Worm (Caenorhabditis elegans) whole organism, mixed stage, embryonic: Measurements from ENCODE around the gene C34C12.12.
"Not testable (repeated sequence)": the region's sequence is repeated elsewhere in the genome, so short reads cannot be mapped to it uniquely, and the experiment has no call there.

Experiments used
- M03D4.4 ChIP-seq: sonication (generic microtip); optimal IDR thresholded peaks from 2 replicates; lab custom pipeline; 2017; ENCODE audit warnings: mild to moderate bottlenecking, missing genetic modification characterization, missing compliant biosample characterization
- bed-3 ChIP-seq: fragments of 200-800 bp; sonication (Bioruptor generic); optimal IDR thresholded peaks from 3 replicates; lab custom pipeline; 2018; ENCODE audit warnings: mild to moderate bottlenecking, missing genetic modification characterization, moderate library complexity, missing compliant biosample characterization
- blmp-1 ChIP-seq: fragments of 150-350 bp; optimal IDR thresholded peaks from 2 replicates; lab custom pipeline; 2014; ENCODE audit warnings: missing biosample characterization, missing genetic modification characterization
- ceh-39 ChIP-seq: fragments of 150-350 bp; optimal IDR thresholded peaks from 2 replicates; lab custom pipeline; 2014; ENCODE audit warnings: missing biosample characterization, missing genetic modification characterization
- ceh-43 ChIP-seq: fragments of 200-800 bp; sonication (Bioruptor generic); optimal IDR thresholded peaks from 2 replicates; lab custom pipeline; 2018; ENCODE audit warnings: mild to moderate bottlenecking, missing genetic modification characterization, moderate library complexity, missing compliant biosample characterization
- ceh-83 ChIP-seq: fragments of 200-800 bp; sonication (Bioruptor generic); optimal IDR thresholded peaks from 2 replicates; lab custom pipeline; 2018; ENCODE audit warnings: mild to moderate bottlenecking, missing genetic modification characterization, missing compliant biosample characterization
- ces-1 ChIP-seq: fragments of 150-350 bp; optimal IDR thresholded peaks from 2 replicates; lab custom pipeline; 2014; ENCODE audit warnings: missing biosample characterization, missing genetic modification reagents, missing genetic modification characterization
- drap-1 ChIP-seq: fragments of 200-800 bp; sonication (Bioruptor generic); optimal IDR thresholded peaks from 3 replicates; lab custom pipeline; 2018; ENCODE audit warnings: mild to moderate bottlenecking, missing genetic modification characterization, missing compliant biosample characterization
- elt-1 ChIP-seq: sonication (generic microtip); optimal IDR thresholded peaks from 2 replicates; lab custom pipeline; 2017; ENCODE audit warnings: missing genetic modification characterization, mild to moderate bottlenecking, missing compliant biosample characterization, antibody characterized with exemption, moderate library complexity, borderline replicate concordance; ENCODE audit not compliant: insufficient read depth
- elt-3 ChIP-seq: fragments of 150-350 bp; optimal IDR thresholded peaks from 2 replicates; lab custom pipeline; 2014; ENCODE audit warnings: missing biosample characterization, missing genetic modification characterization
- ham-2 ChIP-seq: fragments of 200-800 bp; sonication (Bioruptor generic); optimal IDR thresholded peaks from 2 replicates; lab custom pipeline; 2018; ENCODE audit warnings: mild to moderate bottlenecking, missing genetic modification characterization, missing compliant biosample characterization
- lin-13 ChIP-seq: fragments of 150-350 bp; optimal IDR thresholded peaks from 2 replicates; lab custom pipeline; 2014; ENCODE audit warnings: missing biosample characterization, missing genetic modification characterization
- lin-32 ChIP-seq: fragments of 200-800 bp; sonication (Bioruptor generic); optimal IDR thresholded peaks from 2 replicates; lab custom pipeline; 2018; ENCODE audit warnings: mild to moderate bottlenecking, missing genetic modification characterization, missing compliant biosample characterization
- lsy-2 ChIP-seq: fragments of 150-350 bp; optimal IDR thresholded peaks from 2 replicates; lab custom pipeline; 2014; ENCODE audit warnings: missing biosample characterization, missing genetic modification characterization
- mep-1 ChIP-seq: fragments of 150-350 bp; optimal IDR thresholded peaks from 2 replicates; lab custom pipeline; 2017; ENCODE audit warnings: missing biosample characterization, missing genetic modification reagents, missing genetic modification characterization, inconsistent platforms
- mls-2 ChIP-seq: sonication (generic microtip); optimal IDR thresholded peaks from 2 replicates; lab custom pipeline; 2016; ENCODE audit warnings: mild to moderate bottlenecking, missing genetic modification characterization, moderate library complexity, missing compliant biosample characterization
- nhr-12 ChIP-seq: fragments of 150-350 bp; optimal IDR thresholded peaks from 2 replicates; lab custom pipeline; 2014; ENCODE audit warnings: missing biosample characterization, missing genetic modification characterization
- nhr-2 ChIP-seq: fragments of 150-350 bp; optimal IDR thresholded peaks from 2 replicates; lab custom pipeline; 2014; ENCODE audit warnings: missing biosample characterization, missing genetic modification characterization
- nhr-237 ChIP-seq: fragments of 150-350 bp; optimal IDR thresholded peaks from 2 replicates; lab custom pipeline; 2014; ENCODE audit warnings: missing biosample characterization, missing genetic modification characterization
- nhr-28 ChIP-seq: fragments of 150-350 bp; optimal IDR thresholded peaks from 2 replicates; lab custom pipeline; 2014; ENCODE audit warnings: missing biosample characterization, missing genetic modification characterization
- pha-4 ChIP-seq: fragments of 150-350 bp; optimal IDR thresholded peaks from 2 replicates; lab custom pipeline; 2018; ENCODE audit warnings: missing biosample characterization, missing genetic modification reagents, missing genetic modification characterization
- sem-2 ChIP-seq: fragments of 200-800 bp; sonication (Bioruptor generic); optimal IDR thresholded peaks from 2 replicates; lab custom pipeline; 2018; ENCODE audit warnings: mild to moderate bottlenecking, missing genetic modification characterization, missing compliant biosample characterization
- snpc-4 ChIP-seq: fragments of 150-350 bp; optimal IDR thresholded peaks from 2 replicates; lab custom pipeline; 2014; ENCODE audit warnings: missing biosample characterization, missing genetic modification characterization
- sptf-1 ChIP-seq: sonication (generic microtip); optimal IDR thresholded peaks from 2 replicates; lab custom pipeline; 2017; ENCODE audit warnings: mild to moderate bottlenecking, missing genetic modification characterization, moderate library complexity, missing compliant biosample characterization
- unc-120 ChIP-seq: sonication (generic microtip); optimal IDR thresholded peaks from 2 replicates; lab custom pipeline; 2017; ENCODE audit warnings: missing genetic modification characterization, missing compliant biosample characterization; ENCODE audit not compliant: poor library complexity, severe bottlenecking
- unc-39 ChIP-seq: fragments of 150-350 bp; optimal IDR thresholded peaks from 2 replicates; lab custom pipeline; 2014; ENCODE audit warnings: missing biosample characterization, missing genetic modification characterization
- unc-62 ChIP-seq: fragments of 150-350 bp; optimal IDR thresholded peaks from 2 replicates; lab custom pipeline; 2014; ENCODE audit warnings: missing biosample characterization, missing genetic modification reagents, missing genetic modification characterization
- zip-8 ChIP-seq: fragments of 150-350 bp; optimal IDR thresholded peaks from 2 replicates; lab custom pipeline; 2014; ENCODE audit warnings: missing biosample characterization, missing genetic modification characterization

Gene C34C12.12

DNA sequence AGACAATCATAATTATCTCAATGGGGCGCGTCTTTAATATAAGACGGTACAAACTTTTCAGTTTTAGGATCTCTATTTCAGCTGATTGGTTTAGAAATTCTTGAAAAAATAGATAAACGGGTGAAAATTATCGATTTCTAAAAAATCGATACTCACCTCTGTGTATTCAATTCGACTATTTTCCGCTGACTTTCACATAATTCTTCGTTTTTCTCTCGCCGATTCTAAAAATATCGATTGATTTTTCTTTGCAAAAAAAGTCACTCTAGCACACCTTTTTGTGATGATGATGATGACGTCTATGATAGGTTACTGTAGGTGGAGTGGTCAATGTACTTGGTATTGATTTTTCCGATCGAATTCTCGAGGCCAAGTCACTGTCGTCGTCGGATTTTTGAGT is 23.2 kb upstream of the C34C12.12 start:
- TF ChIP-seq sem-2: no peak
- no peak for TF ChIP-seq mep-1 (tag; lab: Kevin White, UChicago)
- no peak for TF ChIP-seq blmp-1
- TF ChIP-seq drap-1 (GFP tag; lab: Kevin White, UChicago): no peak

DNA sequence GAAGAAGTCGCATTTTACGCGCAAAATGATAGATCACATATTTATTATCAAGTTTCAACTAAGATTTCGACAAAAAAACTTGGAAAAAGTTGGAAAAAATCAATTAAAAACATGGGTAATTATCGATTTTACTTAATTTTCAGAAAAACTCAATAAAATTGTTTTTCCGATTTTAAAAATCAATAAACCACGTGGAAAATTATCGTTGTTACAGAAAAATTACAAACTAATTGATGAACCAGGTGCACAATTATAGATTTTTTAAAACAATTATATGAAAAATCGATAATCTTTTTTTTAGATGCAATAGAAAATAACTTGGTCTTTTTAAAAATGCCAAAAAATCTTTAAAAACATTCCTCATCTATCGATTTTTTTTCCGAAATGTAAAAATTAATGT is 22.3 kb upstream of the C34C12.12 start:
- no peak for TF ChIP-seq nhr-12 (tag; lab: Kevin White, UChicago)
- no peak for TF ChIP-seq drap-1 (GFP tag; lab: Kevin White, UChicago)
- no peak for TF ChIP-seq zip-8 (tag; lab: Kevin White, UChicago)
- no peak for TF ChIP-seq nhr-237

DNA sequence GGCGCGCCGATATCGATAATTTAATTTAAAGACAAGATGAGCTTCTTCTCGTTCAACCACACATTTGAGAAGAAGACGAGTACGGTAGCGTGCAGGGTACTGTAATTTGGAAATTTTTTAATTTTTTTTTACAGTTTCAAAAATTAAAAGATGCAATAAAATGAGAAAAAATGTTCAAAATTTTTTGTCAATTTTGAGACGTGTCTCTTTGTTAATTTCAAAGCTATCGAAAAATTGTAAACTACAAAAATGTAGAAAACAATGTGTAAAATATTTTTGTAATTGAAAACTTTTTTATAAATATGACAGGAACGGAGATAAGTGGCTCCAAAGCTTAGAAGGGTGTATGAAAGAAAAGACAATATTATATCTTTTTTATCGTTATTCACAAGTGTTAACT is 21.6 kb upstream of the C34C12.12 start, which contains the start of gene K01A11.1:
Gene K01A11.1 (minus strand): TSS at position 101 of the 400 bp plus-strand sequence.
- TF ChIP-seq bed-3 (GFP tag; lab: Kevin White, UChicago) (no peak), unc-39 (no peak), nhr-28 (tag; lab: Kevin White, UChicago) (no peak), sptf-1 (no peak), unc-62 (GFP tag; lab: Kevin White, UChicago) (no peak), pha-4 (tag; lab: Kevin White, UChicago) (no peak), lsy-2 (tag; lab: Kevin White, UChicago) (no peak)

DNA sequence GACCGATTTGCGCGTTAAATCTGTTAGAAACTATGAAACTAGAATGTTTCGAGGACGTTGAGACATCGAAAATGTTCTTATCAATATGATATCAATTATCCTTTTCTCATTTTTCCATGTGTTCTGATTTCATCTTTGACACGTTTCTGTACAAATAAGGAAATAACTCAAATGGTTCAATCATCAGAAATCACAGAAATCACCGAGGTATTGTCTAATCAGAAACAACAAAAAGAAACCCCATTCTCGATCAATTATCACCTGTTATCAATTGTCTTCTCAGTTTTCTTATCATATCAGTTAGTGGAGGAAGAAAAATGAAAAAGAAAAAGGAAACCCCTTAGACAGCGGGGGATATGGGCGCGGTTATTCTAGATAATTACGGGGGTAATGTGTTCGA is 17.8 kb upstream of the C34C12.12 start:
- TF ChIP-seq ceh-43 (GFP tag; lab: Kevin White, UChicago) (no peak), elt-3 (tag; lab: Kevin White, UChicago) (no peak), ces-1 (GFP tag; lab: Kevin White, UChicago) (no peak), pha-4 (tag; lab: Kevin White, UChicago) (no peak), M03D4.4 (tag; lab: Kevin White, UChicago) (no peak), unc-62 (GFP tag; lab: Kevin White, UChicago) (no peak), nhr-28 (tag; lab: Kevin White, UChicago) (no peak), mls-2 (no peak), bed-3 (GFP tag; lab: Kevin White, UChicago) (no peak), lsy-2 (tag; lab: Kevin White, UChicago) (no peak), nhr-2 (tag; lab: Kevin White, UChicago) (no peak), zip-8 (tag; lab: Kevin White, UChicago) (no peak), ceh-83 (GFP tag; lab: Kevin White, UChicago) (no peak), ceh-39 (tag; lab: Kevin White, UChicago) (no peak)

DNA sequence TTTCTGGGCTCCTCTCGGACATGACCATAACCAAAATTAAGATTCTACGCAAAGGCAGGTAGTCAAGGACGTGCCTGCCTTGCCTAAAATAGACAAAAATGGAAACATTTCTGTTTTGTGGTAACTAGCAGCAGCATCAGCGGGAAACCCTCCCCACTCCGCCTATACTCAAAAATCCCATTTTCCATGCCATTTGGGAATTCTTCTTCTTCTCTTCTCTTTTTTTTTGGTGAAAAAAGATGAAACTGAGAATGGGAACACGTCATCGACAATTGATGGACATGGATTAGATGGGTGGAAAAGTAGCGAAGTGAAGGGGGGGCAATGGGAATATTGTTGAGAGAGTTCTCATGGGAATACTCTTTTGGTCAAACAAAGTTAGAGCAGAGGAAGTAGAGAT is 15.9 kb upstream of the C34C12.12 start:
- TF ChIP-seq pha-4 (tag; lab: Kevin White, UChicago): no peak

DNA sequence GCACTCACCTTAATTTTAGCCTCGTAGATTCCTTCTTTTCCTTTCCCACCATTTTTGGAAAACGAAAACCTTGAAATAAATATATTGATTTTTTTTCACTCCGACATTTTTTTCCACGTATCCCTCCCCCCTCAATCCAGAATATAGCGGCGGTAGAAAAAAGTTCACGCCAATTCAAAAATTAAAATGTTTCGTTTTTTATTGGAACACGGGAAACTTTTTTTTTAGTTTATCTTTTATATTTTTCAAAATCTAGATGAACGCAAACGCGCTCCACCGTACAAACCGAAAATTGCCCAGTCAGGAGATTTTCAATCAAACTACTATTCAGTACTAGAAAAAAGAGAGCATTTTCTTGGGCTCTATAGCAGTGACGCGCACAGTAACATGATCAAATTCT is 8.9 kb upstream of the C34C12.12 start, which contains the start of gene spe-41:
Gene spe-41 (minus strand): TSS at position 72 of the 400 bp plus-strand sequence.
- TF ChIP-seq ceh-43 (GFP tag; lab: Kevin White, UChicago) (no peak), unc-39 (no peak), snpc-4 (tag; lab: Kevin White, UChicago) (no peak), ham-2 (no peak)
- TF ChIP-seq, all 35 proteins: peak for 0

DNA sequence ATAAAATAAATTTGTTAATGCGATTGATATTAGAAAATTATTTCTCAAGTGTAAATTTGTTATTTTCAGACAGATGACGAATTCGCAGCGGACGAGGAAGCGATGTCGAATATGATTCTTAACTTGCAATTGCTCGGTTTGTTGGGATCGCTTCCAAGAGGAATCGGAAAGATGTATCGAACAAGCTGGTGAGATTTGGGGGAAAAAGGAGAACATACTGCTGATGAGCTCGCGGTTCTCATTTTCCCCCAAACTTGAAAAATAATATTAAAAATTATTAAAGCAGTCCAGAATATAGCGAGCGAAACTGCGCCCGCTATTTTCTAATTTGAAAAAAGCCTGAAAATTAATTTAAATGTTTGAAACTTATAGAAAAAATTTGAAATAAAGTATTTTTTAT is 492 bp downstream of the C34C12.12 start, which contains the start of gene C34C12.2:
Gene C34C12.2 (plus strand): TSS at position 301 of the 400 bp plus-strand sequence.
- not testable (repeated sequence) for TF ChIP-seq zip-8 (tag; lab: Kevin White, UChicago); lin-32 (GFP tag; lab: Kevin White, UChicago); nhr-12 (tag; lab: Kevin White, UChicago)

DNA sequence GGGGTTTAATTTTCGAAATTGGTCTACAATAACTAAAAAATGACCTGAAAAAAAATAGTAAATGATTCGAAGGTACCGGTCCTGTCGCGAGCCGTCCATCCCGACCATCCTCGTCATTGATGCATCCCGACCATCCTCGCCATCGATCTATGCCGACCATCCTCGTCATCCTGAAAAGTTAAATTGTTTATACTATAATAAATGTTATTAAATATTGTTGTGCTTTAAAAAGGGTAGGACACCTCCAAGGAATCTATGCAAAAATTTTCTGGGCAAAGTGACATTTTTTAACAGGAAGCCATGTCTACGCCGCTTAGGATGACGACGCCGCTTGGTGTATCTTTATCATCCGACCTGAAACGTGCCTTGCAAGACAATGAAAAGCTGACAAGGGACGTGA is 1.1 kb downstream of the C34C12.12 start, which contains the start of gene C34C12.1:
Gene C34C12.1 (plus strand): TSS at position 301 of the 400 bp plus-strand sequence.
- not testable (repeated sequence) for TF ChIP-seq lin-13, unc-120, elt-1 (tag; lab: Kevin White, UChicago)
